Fruit fly (Drosophila melanogaster) whole organism, embryonic: ENCODE measurements around the gene L2HGDH.
A peak's percentile ranks its signal among the peaks of the same experiment; 100 is the strongest.

Experiments used
- Aef1 ChIP-seq: fragments of 200-800 bp; sonication (Bioruptor generic); IDR thresholded peaks from 3 replicates; pipeline ENCODE4 v1.3.6; 2022; ENCODE audit warnings: missing biosample characterization, missing genetic modification characterization
- Blimp-1 ChIP-seq: fragments of 200-800 bp; sonication (Bioruptor generic); optimal IDR thresholded peaks from 3 replicates; lab custom pipeline; 2018; ENCODE audit warnings: missing biosample characterization, missing genetic modification characterization, mild to moderate bottlenecking, moderate library complexity, missing genetic modification reagents
- CG1024 ChIP-seq: fragments of 200-800 bp; sonication (Bioruptor generic); IDR thresholded peaks from 2 replicates; pipeline ENCODE4 v1.3.6; 2022; ENCODE audit warnings: missing biosample characterization, missing genetic modification characterization
- CG10366 ChIP-seq: fragments of 200-800 bp; sonication (Bioruptor generic); IDR thresholded peaks from 2 replicates; pipeline ENCODE4 v1.3.6; 2022; ENCODE audit warnings: missing biosample characterization, missing genetic modification characterization
- CG11560 ChIP-seq: fragments of 200-800 bp; sonication (Bioruptor generic); IDR thresholded peaks from 3 replicates; pipeline ENCODE4 v1.3.6; 2022; ENCODE audit warnings: missing biosample characterization, missing genetic modification characterization
- CG11695 ChIP-seq: fragments of 200-800 bp; sonication (Bioruptor generic); IDR thresholded peaks from 3 replicates; pipeline ENCODE4 v1.3.6; 2022; ENCODE audit warnings: missing biosample characterization, missing genetic modification characterization
- CG1602 ChIP-seq: fragments of 200-800 bp; sonication (Bioruptor generic); optimal IDR thresholded peaks from 3 replicates; lab custom pipeline; 2016; ENCODE audit warnings: missing biosample characterization, missing genetic modification characterization
- CG16813 ChIP-seq: fragments of 200-800 bp; sonication (Bioruptor generic); IDR thresholded peaks from 3 replicates; pipeline ENCODE4 v1.3.6; 2022; ENCODE audit warnings: missing biosample characterization, missing genetic modification characterization; ENCODE audit not compliant: partially characterized antibody
- CG17802 ChIP-seq: fragments of 200-800 bp; sonication (Bioruptor generic); optimal IDR thresholded peaks from 2 replicates; lab custom pipeline; 2018; ENCODE audit warnings: missing biosample characterization, mild to moderate bottlenecking, missing genetic modification characterization, moderate library complexity
- CG2199 ChIP-seq: fragments of 200-800 bp; sonication (Bioruptor generic); IDR thresholded peaks from 3 replicates; pipeline ENCODE4 v1.3.6; 2022; ENCODE audit warnings: missing biosample characterization, missing genetic modification characterization
- CG3281 ChIP-seq: fragments of 200-800 bp; sonication (Bioruptor generic); optimal IDR thresholded peaks from 3 replicates; lab custom pipeline; 2017; ENCODE audit warnings: missing biosample characterization, mild to moderate bottlenecking, missing genetic modification characterization
- CG34376 ChIP-seq: fragments of 200-800 bp; sonication (Bioruptor generic); optimal IDR thresholded peaks from 2 replicates; lab custom pipeline; 2018; ENCODE audit warnings: missing biosample characterization, mild to moderate bottlenecking, missing genetic modification characterization
- CG6854 ChIP-seq: fragments of 200-800 bp; sonication (Bioruptor generic); optimal IDR thresholded peaks from 3 replicates; lab custom pipeline; 2017; ENCODE audit warnings: missing biosample characterization, mild to moderate bottlenecking, missing genetic modification characterization
- CG9215 ChIP-seq: fragments of 200-800 bp; sonication (Bioruptor generic); IDR thresholded peaks from 2 replicates; pipeline ENCODE4 v1.3.6; 2022; ENCODE audit warnings: missing biosample characterization, missing genetic modification characterization
- CG9609 ChIP-seq: fragments of 200-800 bp; sonication (Bioruptor generic); optimal IDR thresholded peaks from 3 replicates; lab custom pipeline; 2016; ENCODE audit warnings: missing biosample characterization, missing genetic modification characterization
- Chrac-16 ChIP-seq: fragments of 200-800 bp; sonication (Bioruptor generic); optimal IDR thresholded peaks from 3 replicates; lab custom pipeline; 2016; ENCODE audit warnings: missing biosample characterization, missing genetic modification characterization
- Dbx ChIP-seq: fragments of 200-800 bp; sonication (Bioruptor generic); IDR thresholded peaks from 3 replicates; pipeline ENCODE4 v1.3.6; 2022; ENCODE audit warnings: missing biosample characterization, missing genetic modification characterization
- HLH54F ChIP-seq: fragments of 200-800 bp; sonication (Bioruptor generic); optimal IDR thresholded peaks from 3 replicates; lab custom pipeline; 2016; ENCODE audit warnings: missing biosample characterization, missing genetic modification characterization
- Hey ChIP-seq: fragments of 200-800 bp; sonication (Bioruptor generic); optimal IDR thresholded peaks from 3 replicates; lab custom pipeline; 2018; ENCODE audit warnings: missing biosample characterization, mild to moderate bottlenecking, missing genetic modification characterization
- HmgZ ChIP-seq: fragments of 200-800 bp; sonication (Bioruptor generic); optimal IDR thresholded peaks from 2 replicates; lab custom pipeline; 2018; ENCODE audit warnings: missing biosample characterization, mild to moderate bottlenecking, missing genetic modification characterization
- Hr3 ChIP-seq: fragments of 200-800 bp; sonication (Bioruptor generic); optimal IDR thresholded peaks from 3 replicates; lab custom pipeline; 2016; ENCODE audit warnings: missing biosample characterization, missing genetic modification characterization
- Kr ChIP-seq: fragments of 200-800 bp; sonication (Bioruptor generic); optimal IDR thresholded peaks from 2 replicates; lab custom pipeline; 2017; ENCODE audit warnings: missing biosample characterization, mild to moderate bottlenecking, missing genetic modification characterization
- Med ChIP-seq: fragments of 200-800 bp; sonication (Bioruptor generic); peaks from one replicate; lab custom pipeline; 2016; ENCODE audit warnings: missing biosample characterization, missing genetic modification characterization, mild to moderate bottlenecking, inconsistent platforms, moderate library complexity
- Mes4 ChIP-seq: fragments of 200-800 bp; sonication (Bioruptor generic); optimal IDR thresholded peaks from 2 replicates; lab custom pipeline; 2016; ENCODE audit warnings: missing biosample characterization, missing genetic modification characterization
- Mrtf ChIP-seq: fragments of 200-800 bp; sonication (Bioruptor generic); IDR thresholded peaks from 3 replicates; pipeline ENCODE4 v1.3.6; 2022; ENCODE audit warnings: missing biosample characterization, missing genetic modification characterization
- Nf-YA ChIP-seq: fragments of 200-800 bp; sonication (Bioruptor generic); IDR thresholded peaks from 2 replicates; pipeline ENCODE4 v1.3.6; 2022; ENCODE audit warnings: missing biosample characterization, missing genetic modification characterization
- Optix ChIP-seq: fragments of 200-800 bp; sonication (Bioruptor generic); IDR thresholded peaks from 3 replicates; pipeline ENCODE4 v1.3.6; 2022; ENCODE audit warnings: missing biosample characterization, missing genetic modification characterization
- PHDP ChIP-seq: fragments of 200-800 bp; sonication (Bioruptor generic); optimal IDR thresholded peaks from 3 replicates; lab custom pipeline; 2018; ENCODE audit warnings: missing biosample characterization, mild to moderate bottlenecking, missing genetic modification characterization, moderate library complexity
- TFAM ChIP-seq: fragments of 200-800 bp; sonication (Bioruptor generic); optimal IDR thresholded peaks from 2 replicates; lab custom pipeline; 2017; ENCODE audit warnings: missing biosample characterization, missing genetic modification characterization, inconsistent platforms
- abd-A ChIP-seq: fragments of 200-800 bp; sonication (Bioruptor generic); optimal IDR thresholded peaks from 3 replicates; lab custom pipeline; 2019; ENCODE audit warnings: missing biosample characterization, mild to moderate bottlenecking, missing genetic modification characterization, moderate library complexity
- az2 ChIP-seq: fragments of 200-800 bp; sonication (Bioruptor generic); optimal IDR thresholded peaks from 3 replicates; lab custom pipeline; 2016; ENCODE audit warnings: missing biosample characterization, missing genetic modification characterization
- btn ChIP-seq: fragments of 200-800 bp; sonication (Bioruptor generic); optimal IDR thresholded peaks from 2 replicates; lab custom pipeline; 2016; ENCODE audit warnings: missing biosample characterization, missing genetic modification characterization
- chif ChIP-seq, 2 experiments: fragments of 200-800 bp; sonication (Bioruptor generic); optimal IDR thresholded peaks; 3 replicates each; lab custom pipeline; 2016; ENCODE audit warnings: missing biosample characterization in 2 of 2, missing genetic modification characterization in 2 of 2
- chinmo ChIP-seq: fragments of 200-800 bp; sonication (Bioruptor generic); IDR thresholded peaks from 4 replicates; pipeline ENCODE4 v1.3.6; 2022; ENCODE audit warnings: missing biosample characterization, missing genetic modification characterization; ENCODE audit not compliant: partially characterized antibody
- crol ChIP-seq: fragments of 200-800 bp; sonication (Bioruptor generic); IDR thresholded peaks from 2 replicates; pipeline ENCODE4 v1.3.6; 2022; ENCODE audit warnings: missing biosample characterization, missing genetic modification characterization
- dm ChIP-seq: fragments of 200-800 bp; sonication (Bioruptor generic); optimal IDR thresholded peaks from 3 replicates; lab custom pipeline; 2016; ENCODE audit warnings: missing biosample characterization, missing genetic modification characterization
- dmrt11E ChIP-seq: fragments of 200-800 bp; sonication (Bioruptor generic); optimal IDR thresholded peaks from 3 replicates; lab custom pipeline; 2018; ENCODE audit warnings: missing biosample characterization, mild to moderate bottlenecking, missing genetic modification characterization, moderate library complexity
- fu2 ChIP-seq: fragments of 200-800 bp; sonication (Bioruptor generic); optimal IDR thresholded peaks from 2 replicates; lab custom pipeline; 2016; ENCODE audit warnings: missing biosample characterization, missing genetic modification characterization
- gcm2 ChIP-seq: fragments of 200-800 bp; sonication (Bioruptor generic); optimal IDR thresholded peaks from 2 replicates; lab custom pipeline; 2016; ENCODE audit warnings: missing biosample characterization, missing genetic modification characterization
- grau ChIP-seq: fragments of 200-800 bp; optimal IDR thresholded peaks from 3 replicates; lab custom pipeline; 2019; ENCODE audit warnings: missing biosample characterization, mild to moderate bottlenecking, missing genetic modification characterization, moderate library complexity
- gsb-n ChIP-seq: fragments of 200-800 bp; sonication (Bioruptor generic); optimal IDR thresholded peaks from 3 replicates; lab custom pipeline; 2018; ENCODE audit warnings: missing biosample characterization, mild to moderate bottlenecking, missing genetic modification characterization
- inv ChIP-seq: fragments of 200-800 bp; sonication (Bioruptor generic); IDR thresholded peaks from 2 replicates; pipeline ENCODE4 v1.3.6; 2022; ENCODE audit warnings: missing biosample characterization, missing genetic modification characterization; ENCODE audit not compliant: partially characterized antibody
- lbe ChIP-seq: fragments of 200-800 bp; sonication (Bioruptor generic); optimal IDR thresholded peaks from 2 replicates; lab custom pipeline; 2016; ENCODE audit warnings: missing biosample characterization, mild to moderate bottlenecking, missing genetic modification characterization
- nerfin-1 ChIP-seq: fragments of 200-800 bp; sonication (Bioruptor generic); optimal IDR thresholded peaks from 3 replicates; lab custom pipeline; 2019; ENCODE audit warnings: missing biosample characterization, mild to moderate bottlenecking, missing genetic modification characterization, moderate library complexity
- ranshi ChIP-seq: fragments of 200-800 bp; sonication (Bioruptor generic); IDR thresholded peaks from 2 replicates; pipeline ENCODE4 v1.3.6; 2022; ENCODE audit warnings: missing biosample characterization, missing genetic modification characterization
- sim ChIP-seq: fragments of 200-800 bp; sonication (Bioruptor generic); IDR thresholded peaks from 2 replicates; pipeline ENCODE4 v1.3.6; 2022; ENCODE audit warnings: missing biosample characterization, missing genetic modification characterization
- stwl ChIP-seq: fragments of 200-800 bp; sonication (Bioruptor generic); optimal IDR thresholded peaks from 3 replicates; lab custom pipeline; 2018; ENCODE audit warnings: missing biosample characterization, mild to moderate bottlenecking, missing genetic modification characterization, moderate library complexity
- wek ChIP-seq: fragments of 200-800 bp; sonication (Bioruptor generic); optimal IDR thresholded peaks from 3 replicates; lab custom pipeline; 2018; ENCODE audit warnings: missing biosample characterization, mild to moderate bottlenecking, missing genetic modification characterization, moderate library complexity

Gene L2HGDH

dm6 chr2L:19021278-19022220 is 47.3 kb upstream of the L2HGDH start (continued):
- 0 out of 4 replicates have a peak, but pooled peaks have one; percentile 51 for TF ChIP-seq chinmo
- peak; percentile 89 for TF ChIP-seq Hey
- TF ChIP-seq lbe (GFP tag; lab: Kevin White, UChicago): peak; percentile 65
- peak; percentile 79 for TF ChIP-seq CG11695 (GFP tag; lab: Robert Waterston, UW)
- TF ChIP-seq Hr3 (GFP tag; lab: Kevin White, UChicago): peak; percentile 68
- TF ChIP-seq PHDP (tag; lab: Kevin White, UChicago): peak; percentile 85
- TF ChIP-seq HLH54F (GFP tag; lab: Kevin White, UChicago): peak; percentile 51
- TF ChIP-seq Dbx (GFP tag; lab: Robert Waterston, UW): peak; percentile 69; the same call in 2 of the 3 replicates
- TF ChIP-seq gcm2 (GFP tag; lab: Kevin White, UChicago): no peak
- TF ChIP-seq CG17802: peak; percentile 16
- 0 out of 3 replicates have a peak, but pooled peaks have one; percentile 12 for TF ChIP-seq CG11560 (tag; lab: Robert Waterston, UW)
- TF ChIP-seq crol (GFP tag; lab: Robert Waterston, UW): peak; percentile 91
- peak; percentile 73 for TF ChIP-seq CG3281 (GFP tag; lab: Kevin White, UChicago)
- peak; percentile 4 for TF ChIP-seq fu2 (GFP tag; lab: Kevin White, UChicago)
- TF ChIP-seq dmrt11E (tag; lab: Kevin White, UChicago): peak; percentile 55
- TF ChIP-seq grau (tag; lab: Kevin White, UChicago): peak; percentile 86
- peak; percentile 1 to 50 for TF ChIP-seq chif (GFP tag; optimal IDR thresholded peaks at IDR 0.05; lab: Kevin White, UChicago)
- TF ChIP-seq Nf-YA (GFP tag; lab: Robert Waterston, UW): peak; percentile 38; the same call in 1 of the 2 replicates
- no peak for TF ChIP-seq Optix (GFP tag; lab: Robert Waterston, UW)
- TF ChIP-seq TFAM: no peak
- TF ChIP-seq az2 (GFP tag; lab: Kevin White, UChicago): peak; percentile 75
- TF ChIP-seq ranshi (GFP tag; lab: Robert Waterston, UW): peak; percentile 52; the same call in 1 of the 2 replicates
- peak; percentile 73 for TF ChIP-seq Med (GFP tag; lab: Kevin White, UChicago)
- peak; percentile 31 for TF ChIP-seq Mes4
- TF ChIP-seq CG10366: peak; percentile 71
- no peak for TF ChIP-seq stwl (tag; lab: Kevin White, UChicago)
- no peak for TF ChIP-seq sim (GFP tag; lab: Robert Waterston, UW)
- 0 out of 3 replicates have a peak, but pooled peaks have one; percentile 43 for TF ChIP-seq CG2199 (GFP tag; lab: Robert Waterston, UW)
- TF ChIP-seq inv (GFP tag; lab: Robert Waterston, UW): no peak
- TF ChIP-seq nerfin-1 (tag; lab: Kevin White, UChicago): peak; percentile 63
- peak; percentile 68 for TF ChIP-seq CG1602 (GFP tag; lab: Kevin White, UChicago)
- no peak for TF ChIP-seq dm (GFP tag; lab: Kevin White, UChicago)
- peak; percentile 49; the same call in 1 of the 2 replicates for TF ChIP-seq CG9215 (GFP tag; lab: Robert Waterston, UW)
- TF ChIP-seq btn: no peak
- TF ChIP-seq HmgZ (tag; lab: Kevin White, UChicago): peak; percentile 68
- no peak for TF ChIP-seq CG1024 (GFP tag; lab: Robert Waterston, UW)
- TF ChIP-seq Aef1 (GFP tag; lab: Robert Waterston, UW): peak; percentile 41; the same call in 2 of the 3 replicates
- TF ChIP-seq CG6854 (GFP tag; lab: Kevin White, UChicago): peak; percentile 73
- TF ChIP-seq Kr (GFP tag; lab: Kevin White, UChicago): no peak
- TF ChIP-seq wek (GFP tag; lab: Kevin White, UChicago): no peak
- no peak for TF ChIP-seq CG16813 (GFP tag; lab: Robert Waterston, UW)
- 0 out of 3 replicates have a peak, but pooled peaks have one; percentile 26 for TF ChIP-seq Mrtf (GFP tag; lab: Robert Waterston, UW)
- TF ChIP-seq CG9609 (GFP tag; lab: Kevin White, UChicago): no peak
- TF ChIP-seq abd-A: peak; percentile 94
- TF ChIP-seq gsb-n (tag; lab: Kevin White, UChicago): peak; percentile 65
- peak; percentile 63 for TF ChIP-seq Chrac-16 (GFP tag; lab: Kevin White, UChicago)
- peak; percentile 80 for TF ChIP-seq CG34376 (GFP tag; lab: Kevin White, UChicago)
- TF ChIP-seq Blimp-1 (GFP tag; lab: Kevin White, UChicago): peak; percentile 65
